Fruit fly (Drosophila melanogaster): ENCODE data around the gene CG16711.

- TF ChIP-seq Hr78 (GFP tag; optimal IDR thresholded peaks at IDR 0.05) (no peak), HLH106 (tag; optimal IDR thresholded peaks at IDR 0.05) (no peak), Dif (GFP tag; optimal IDR thresholded peaks at IDR 0.05; ENCODE audit: partially characterized antibody) (no peak)
These were observed 636 bp upstream of the CG16711 start, which contains the start of gene CG6761 for dm6 chr3L:9703495-9703894.
